Fruit fly (Drosophila melanogaster) whole organism, pupa: ENCODE measurements around the gene eIF3f1.

Source experiments
- CG10348 ChIP-seq: fragments of 200-800 bp; sonication (Bioruptor generic); IDR thresholded peaks from 2 replicates; pipeline ENCODE4 v1.3.6; 2022; ENCODE audit warnings: missing biosample characterization, missing genetic modification characterization
- CG34367 ChIP-seq: fragments of 200-800 bp; sonication (Bioruptor generic); optimal IDR thresholded peaks from 2 replicates; lab custom pipeline; 2018; ENCODE audit warnings: missing biosample characterization, mild to moderate bottlenecking, missing genetic modification characterization
- Ets98B ChIP-seq: fragments of 200-800 bp; sonication (Bioruptor generic); IDR thresholded peaks from 2 replicates; pipeline ENCODE4 v1.3.6; 2022; ENCODE audit warnings: missing biosample characterization, missing genetic modification characterization
- Snoo ChIP-seq: fragments of 200-800 bp; sonication (Bioruptor generic); optimal IDR thresholded peaks from 3 replicates; lab custom pipeline; 2017; ENCODE audit warnings: missing biosample characterization, mild to moderate bottlenecking, missing genetic modification characterization, inconsistent platforms

DNA sequence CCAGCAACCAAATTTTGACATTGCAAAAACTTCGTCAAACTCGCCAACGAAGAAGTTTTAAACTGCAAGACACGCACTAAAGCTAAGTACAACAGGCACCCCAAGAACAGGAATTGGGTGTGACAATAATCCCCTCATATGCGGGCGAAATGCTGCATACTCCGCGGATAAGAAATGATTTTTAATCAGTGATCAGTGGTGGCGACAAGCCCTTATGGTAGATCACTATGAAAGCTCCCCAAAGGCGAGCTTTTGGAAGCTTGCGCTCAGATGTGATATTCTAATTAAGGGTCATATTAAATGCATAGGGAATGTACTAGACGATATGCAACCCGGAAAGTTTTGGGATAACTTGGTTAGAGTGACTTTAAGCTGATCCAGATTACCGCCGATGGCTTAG lies 3.6 kb upstream of the eIF3f1 start:
- no peak for TF ChIP-seq CG34367 (tag; lab: Kevin White, UChicago)
- TF ChIP-seq Snoo (tag; lab: Kevin White, UChicago) = no peak
- TF ChIP-seq Ets98B (GFP tag; lab: Robert Waterston, UW) = no peak
- no peak for TF ChIP-seq CG10348
